Fruit fly (Drosophila melanogaster) whole organism, embryonic: ENCODE measurements around the gene Glos.

Experiments used
- Bdp1 ChIP-seq: fragments of 200-800 bp; sonication (Bioruptor generic); optimal IDR thresholded peaks from 3 replicates; lab custom pipeline; 2016; ENCODE audit warnings: missing biosample characterization, missing genetic modification characterization
- CG11695 ChIP-seq: fragments of 200-800 bp; sonication (Bioruptor generic); IDR thresholded peaks from 3 replicates; pipeline ENCODE4 v1.3.6; 2022; ENCODE audit warnings: missing biosample characterization, missing genetic modification characterization
- CG12071 ChIP-seq: fragments of 200-800 bp; sonication (Bioruptor generic); optimal IDR thresholded peaks from 3 replicates; lab custom pipeline; 2018; ENCODE audit warnings: missing biosample characterization, mild to moderate bottlenecking, missing genetic modification characterization
- CG12659 ChIP-seq: fragments of 200-800 bp; sonication (Bioruptor generic); optimal IDR thresholded peaks from 3 replicates; lab custom pipeline; 2017; ENCODE audit warnings: mild to moderate bottlenecking, missing biosample characterization, missing genetic modification reagents, missing genetic modification characterization
- CG14441 ChIP-seq: fragments of 200-800 bp; sonication (Bioruptor generic); IDR thresholded peaks from 2 replicates; pipeline ENCODE4 v1.3.6; 2022; ENCODE audit warnings: missing biosample characterization, missing genetic modification characterization
- CG1529 ChIP-seq: fragments of 200-800 bp; sonication (Bioruptor generic); optimal IDR thresholded peaks from 3 replicates; lab custom pipeline; 2018; ENCODE audit warnings: missing biosample characterization, missing genetic modification characterization
- CG18764 ChIP-seq: fragments of 200-800 bp; sonication (Bioruptor generic); optimal IDR thresholded peaks from 3 replicates; lab custom pipeline; 2016; ENCODE audit warnings: missing biosample characterization, missing genetic modification characterization
- CG30020 ChIP-seq: fragments of 200-800 bp; optimal IDR thresholded peaks from 2 replicates; lab custom pipeline; 2019; ENCODE audit warnings: missing biosample characterization, mild to moderate bottlenecking, missing genetic modification characterization, moderate library complexity
- CG30403 ChIP-seq: fragments of 200-800 bp; sonication (Bioruptor generic); optimal IDR thresholded peaks from 3 replicates; lab custom pipeline; 2016; ENCODE audit warnings: missing biosample characterization, missing genetic modification characterization
- CG30431 ChIP-seq: fragments of 200-800 bp; sonication (Bioruptor generic); optimal IDR thresholded peaks from 2 replicates; lab custom pipeline; 2017; ENCODE audit warnings: missing biosample characterization, missing genetic modification characterization
- CG31388 ChIP-seq: fragments of 200-800 bp; sonication (Bioruptor generic); optimal IDR thresholded peaks from 2 replicates; lab custom pipeline; 2016; ENCODE audit warnings: missing biosample characterization, missing genetic modification characterization
- CG31441 ChIP-seq: fragments of 200-800 bp; sonication (Bioruptor generic); IDR thresholded peaks from 2 replicates; pipeline ENCODE4 v1.3.6; 2022; ENCODE audit warnings: missing biosample characterization, missing genetic modification characterization
- CG33213 ChIP-seq: fragments of 200-800 bp; sonication (Bioruptor generic); optimal IDR thresholded peaks from 3 replicates; lab custom pipeline; 2016; ENCODE audit warnings: missing biosample characterization, missing genetic modification characterization
- CG33557 ChIP-seq: fragments of 200-800 bp; sonication (Bioruptor generic); optimal IDR thresholded peaks from 2 replicates; lab custom pipeline; 2019; ENCODE audit warnings: missing biosample characterization, mild to moderate bottlenecking, missing genetic modification characterization, moderate library complexity
- CG3407 ChIP-seq: fragments of 200-800 bp; sonication (Bioruptor generic); optimal IDR thresholded peaks from 2 replicates; lab custom pipeline; 2018; ENCODE audit warnings: missing biosample characterization, mild to moderate bottlenecking, missing genetic modification characterization
- CG6175 ChIP-seq: fragments of 200-800 bp; sonication (Bioruptor generic); IDR thresholded peaks from 3 replicates; pipeline ENCODE4 v1.3.6; 2022; ENCODE audit warnings: missing biosample characterization, missing genetic modification characterization
- CG8359 ChIP-seq: fragments of 200-800 bp; sonication (Bioruptor generic); optimal IDR thresholded peaks from 2 replicates; lab custom pipeline; 2017; ENCODE audit warnings: missing biosample characterization, mild to moderate bottlenecking, missing genetic modification characterization, borderline replicate concordance
- CG8924 ChIP-seq: fragments of 200-800 bp; optimal IDR thresholded peaks from 3 replicates; lab custom pipeline; 2019; ENCODE audit warnings: missing biosample characterization, mild to moderate bottlenecking, missing genetic modification characterization, moderate library complexity
- CG9727 ChIP-seq: fragments of 200-800 bp; sonication (Bioruptor generic); optimal IDR thresholded peaks from 3 replicates; lab custom pipeline; 2017; ENCODE audit warnings: missing biosample characterization, mild to moderate bottlenecking, missing genetic modification characterization
- D ChIP-seq, 2 experiments: fragments of 200-800 bp in 1 of 2; fragments of >200 bp in 1 of 2; sonication (Bioruptor generic) in 1 of 2; optimal IDR thresholded peaks; 2 replicates in 1 of 2; 3 replicates in 1 of 2; lab custom pipeline; 2017; ENCODE audit warnings: mild to moderate bottlenecking in 1 of 2, missing biosample characterization in 1 of 2, missing genetic modification characterization in 1 of 2, missing genetic modification reagents in 1 of 2
- D19A ChIP-seq: fragments of 200-800 bp; optimal IDR thresholded peaks from 3 replicates; lab custom pipeline; 2019; ENCODE audit warnings: missing biosample characterization, mild to moderate bottlenecking, missing genetic modification characterization, moderate library complexity
- Dip2 ChIP-seq: fragments of 200-800 bp; sonication (Bioruptor generic); IDR thresholded peaks from 2 replicates; pipeline ENCODE4 v1.3.6; 2022; ENCODE audit warnings: missing biosample characterization, missing genetic modification characterization
- Fer1 ChIP-seq: fragments of 200-800 bp; sonication (Bioruptor generic); optimal IDR thresholded peaks from 2 replicates; lab custom pipeline; 2017; ENCODE audit warnings: missing biosample characterization, mild to moderate bottlenecking, missing genetic modification characterization
- HLHmδ ChIP-seq: fragments of 200-800 bp; sonication (Bioruptor generic); optimal IDR thresholded peaks from 2 replicates; lab custom pipeline; 2018; ENCODE audit warnings: missing biosample characterization, mild to moderate bottlenecking, missing genetic modification characterization, moderate library complexity
- HmgD ChIP-seq: fragments of 200-800 bp; sonication (Bioruptor generic); optimal IDR thresholded peaks from 3 replicates; lab custom pipeline; 2016; ENCODE audit warnings: missing biosample characterization, missing genetic modification characterization
- Hr78 ChIP-seq, 2 experiments: fragments of 200-800 bp in 1 of 2; fragments of >200 bp in 1 of 2; sonication (Bioruptor generic) in 1 of 2; optimal IDR thresholded peaks; 2 replicates each; lab custom pipeline; 2017 to 2019; ENCODE audit warnings: missing biosample characterization in 2 of 2, missing genetic modification characterization in 2 of 2, mild to moderate bottlenecking in 1 of 2, moderate library complexity in 1 of 2
- Mrtf ChIP-seq: fragments of 200-800 bp; sonication (Bioruptor generic); IDR thresholded peaks from 3 replicates; pipeline ENCODE4 v1.3.6; 2022; ENCODE audit warnings: missing biosample characterization, missing genetic modification characterization
- NC2α ChIP-seq: fragments of 200-800 bp; sonication (Bioruptor generic); optimal IDR thresholded peaks from 2 replicates; lab custom pipeline; 2016; ENCODE audit warnings: missing biosample characterization, missing genetic modification characterization
- NFAT ChIP-seq: fragments of 200-800 bp; sonication (Bioruptor generic); IDR thresholded peaks from 2 replicates; pipeline ENCODE4 v1.3.6; 2022; ENCODE audit warnings: missing biosample characterization, missing genetic modification characterization
- Optix ChIP-seq: fragments of 200-800 bp; sonication (Bioruptor generic); IDR thresholded peaks from 3 replicates; pipeline ENCODE4 v1.3.6; 2022; ENCODE audit warnings: missing biosample characterization, missing genetic modification characterization
- Pdp1 ChIP-seq, 2 experiments: fragments of 200-800 bp; sonication (Bioruptor generic); optimal IDR thresholded peaks; 3 replicates each; lab custom pipeline; 2016; ENCODE audit warnings: missing biosample characterization in 2 of 2, missing genetic modification characterization in 2 of 2, mild to moderate bottlenecking in 1 of 2, moderate library complexity in 1 of 2
- Trl ChIP-seq, 3 experiments: fragments of >200 bp in 2 of 3; fragments of 200-800 bp in 1 of 3; sonication (Bioruptor generic) in 1 of 3; optimal IDR thresholded peaks; 2 replicates in 1 of 3; 3 replicates in 2 of 3; lab custom pipeline; 2016 to 2017; ENCODE audit warnings: missing biosample characterization in 1 of 3, missing genetic modification characterization in 1 of 3
- abd-A ChIP-seq: fragments of 200-800 bp; sonication (Bioruptor generic); optimal IDR thresholded peaks from 3 replicates; lab custom pipeline; 2019; ENCODE audit warnings: missing biosample characterization, mild to moderate bottlenecking, missing genetic modification characterization, moderate library complexity
- bsh ChIP-seq, 2 experiments: fragments of 200-800 bp; sonication (Bioruptor generic); optimal IDR thresholded peaks; 2 replicates each; lab custom pipeline; 2017 to 2018; ENCODE audit warnings: mild to moderate bottlenecking in 2 of 2, missing biosample characterization in 2 of 2, missing genetic modification characterization in 2 of 2, moderate library complexity in 1 of 2
- crc ChIP-seq: fragments of 200-800 bp; sonication (Bioruptor generic); optimal IDR thresholded peaks from 2 replicates; lab custom pipeline; 2016; ENCODE audit warnings: missing biosample characterization, missing genetic modification characterization
- dpn ChIP-seq, 2 experiments: fragments of 200-800 bp; sonication (Bioruptor generic); optimal IDR thresholded peaks; 3 replicates each; lab custom pipeline; 2016; ENCODE audit warnings: missing biosample characterization in 2 of 2, missing genetic modification characterization in 2 of 2
- esg ChIP-seq: fragments of 200-800 bp; sonication (Bioruptor generic); conservative IDR thresholded peaks from 2 replicates; pipeline ENCODE4 v1.3.6; 2022; ENCODE audit warnings: missing biosample characterization, missing genetic modification characterization
- eve ChIP-seq, 2 experiments: fragments of >200 bp; optimal IDR thresholded peaks; 2 replicates each; lab custom pipeline; 2017; ENCODE audit warnings: missing biosample characterization in 2 of 2, missing genetic modification characterization in 2 of 2
- gcm ChIP-seq: fragments of 200-800 bp; sonication (Bioruptor generic); optimal IDR thresholded peaks from 2 replicates; lab custom pipeline; 2019; ENCODE audit warnings: missing biosample characterization, mild to moderate bottlenecking, missing genetic modification characterization, moderate library complexity
- jumu ChIP-seq: fragments of 200-800 bp; sonication (Bioruptor generic); optimal IDR thresholded peaks from 3 replicates; lab custom pipeline; 2016; ENCODE audit warnings: missing biosample characterization, missing genetic modification characterization
- knrl ChIP-seq: fragments of 200-800 bp; sonication (Bioruptor generic); IDR thresholded peaks from 3 replicates; pipeline ENCODE4 v1.3.6; 2022; ENCODE audit warnings: missing biosample characterization, missing genetic modification characterization; ENCODE audit not compliant: partially characterized antibody
- luna ChIP-seq: fragments of 200-800 bp; sonication (Bioruptor generic); optimal IDR thresholded peaks from 2 replicates; lab custom pipeline; 2016; ENCODE audit warnings: missing biosample characterization, missing genetic modification characterization
- nerfin-1 ChIP-seq: fragments of 200-800 bp; sonication (Bioruptor generic); optimal IDR thresholded peaks from 3 replicates; lab custom pipeline; 2019; ENCODE audit warnings: missing biosample characterization, mild to moderate bottlenecking, missing genetic modification characterization, moderate library complexity
- org-1 ChIP-seq: fragments of 200-800 bp; sonication (Bioruptor generic); optimal IDR thresholded peaks from 2 replicates; lab custom pipeline; 2017; ENCODE audit warnings: missing biosample characterization, missing genetic modification characterization
- p53 ChIP-seq: fragments of 200-800 bp; sonication (Bioruptor generic); optimal IDR thresholded peaks from 2 replicates; lab custom pipeline; 2016; ENCODE audit warnings: missing biosample characterization, missing genetic modification characterization
- phol ChIP-seq: fragments of 200-800 bp; sonication (Bioruptor generic); optimal IDR thresholded peaks from 3 replicates; lab custom pipeline; 2018; ENCODE audit warnings: missing biosample characterization, mild to moderate bottlenecking, missing genetic modification characterization, moderate library complexity
- pros ChIP-seq: fragments of 200-800 bp; sonication (Bioruptor generic); optimal IDR thresholded peaks from 3 replicates; lab custom pipeline; 2019; ENCODE audit warnings: missing biosample characterization, mild to moderate bottlenecking, missing genetic modification characterization, moderate library complexity
- ro ChIP-seq: fragments of 200-800 bp; sonication (Bioruptor generic); IDR thresholded peaks from 2 replicates; pipeline ENCODE4 v1.3.6; 2022; ENCODE audit warnings: missing biosample characterization, missing genetic modification characterization
- run ChIP-seq: fragments of 200-800 bp; sonication (Bioruptor generic); optimal IDR thresholded peaks from 3 replicates; lab custom pipeline; 2018; ENCODE audit warnings: missing biosample characterization, mild to moderate bottlenecking, missing genetic modification characterization
- zfh2 ChIP-seq: fragments of 200-800 bp; sonication (Bioruptor generic); optimal IDR thresholded peaks from 2 replicates; lab custom pipeline; 2016; ENCODE audit warnings: missing biosample characterization, missing genetic modification characterization

The Glos gene

dm6 chrX:3950199-3950645, 13.9 kb downstream of the Glos start (continued):
- TF ChIP-seq D19A (no peak), Fer1 (GFP tag; lab: Kevin White, UChicago) (no peak), pros (GFP tag; lab: Kevin White, UChicago) (peak; percentile 30), NFAT (GFP tag; lab: Robert Waterston, UW) (no peak), CG30431 (GFP tag; lab: Kevin White, UChicago) (no peak), Mrtf (GFP tag; lab: Robert Waterston, UW) (no peak), eve (GFP tag; optimal IDR thresholded peaks at IDR 0.05; lab: Kevin White, UChicago) (no peak), CG31441 (no peak), p53 (GFP tag; lab: Kevin White, UChicago) (no peak), jumu (peak; percentile 3), Optix (GFP tag; lab: Robert Waterston, UW) (no peak), gcm (no peak), Trl (optimal IDR thresholded peaks at IDR 0.05; lab: Kevin White, UChicago) (no peak), Trl (GFP tag; optimal IDR thresholded peaks at IDR 0.05; lab: Kevin White, UChicago) (peak; percentile 17), CG3407 (GFP tag; lab: Kevin White, UChicago) (no peak), phol (tag; lab: Kevin White, UChicago) (peak; percentile 10), esg (GFP tag; lab: Robert Waterston, UW) (peak; percentile 38), CG30403 (peak; percentile 41), zfh2 (GFP tag; lab: Kevin White, UChicago) (peak; percentile 59), HmgD (GFP tag; lab: Kevin White, UChicago) (no peak), CG30020 (no peak), Pdp1 (GFP tag; optimal IDR thresholded peaks at IDR 0.05; lab: Kevin White, UChicago) (peak in 1 of 2 experiments; percentile 23), dpn (GFP tag; optimal IDR thresholded peaks at IDR 0.05; lab: Kevin White, UChicago) (peak in 1 of 2 experiments; percentile 13), Bdp1 (GFP tag; lab: Kevin White, UChicago) (no peak), Dip2 (GFP tag; lab: Robert Waterston, UW) (no peak), luna (GFP tag; lab: Kevin White, UChicago) (no peak), HLHmδ (no peak), NC2α (GFP tag; lab: Kevin White, UChicago) (no peak), crc (GFP tag; lab: Kevin White, UChicago) (peak; percentile 1), CG18764 (no peak), nerfin-1 (tag; lab: Kevin White, UChicago) (peak; percentile 21), ro (no peak), CG8359 (GFP tag; lab: Kevin White, UChicago) (no peak), CG12659 (GFP tag; lab: Kevin White, UChicago) (peak; percentile 20), CG1529 (GFP tag; lab: Kevin White, UChicago) (no peak), CG8924 (tag; lab: Kevin White, UChicago) (no peak), CG9727 (no peak), abd-A (tag; lab: Kevin White, UChicago) (no peak), CG33213 (GFP tag; lab: Kevin White, UChicago) (no peak), CG6175 (GFP tag; lab: Robert Waterston, UW) (no peak), CG11695 (GFP tag; lab: Robert Waterston, UW) (no peak), knrl (GFP tag; lab: Robert Waterston, UW) (no peak), org-1 (GFP tag; lab: Kevin White, UChicago) (no peak), CG31388 (GFP tag; lab: Kevin White, UChicago) (no peak), Hr78 (GFP tag; optimal IDR thresholded peaks at IDR 0.05; lab: Kevin White, UChicago) (no peak), run (tag; lab: Kevin White, UChicago) (no peak), CG14441 (0 out of 2 replicates have a peak, but pooled peaks have one; percentile 11), CG33557 (no peak), bsh (GFP tag; optimal IDR thresholded peaks at IDR 0.05; lab: Kevin White, UChicago) (no peak), D (optimal IDR thresholded peaks at IDR 0.05; lab: Kevin White, UChicago) (no peak), D (GFP tag; optimal IDR thresholded peaks at IDR 0.05; lab: Kevin White, UChicago) (no peak), CG12071 (GFP tag; lab: Kevin White, UChicago) (no peak)
